Worm (Caenorhabditis elegans) whole organism, L1 larva: Measurements from ENCODE around the gene glp-1.

Source experiments
- aly-2 ChIP-seq: fragments of 150-350 bp; optimal IDR thresholded peaks from 2 replicates; lab custom pipeline; 2014; ENCODE audit warnings: missing biosample characterization, missing genetic modification characterization
- blmp-1 ChIP-seq: fragments of 150-350 bp; optimal IDR thresholded peaks from 2 replicates; lab custom pipeline; 2014; ENCODE audit warnings: missing biosample characterization, missing genetic modification characterization
- ces-1 ChIP-seq: fragments of 150-350 bp; optimal IDR thresholded peaks from 2 replicates; lab custom pipeline; 2014; ENCODE audit warnings: missing biosample characterization, missing genetic modification reagents, missing genetic modification characterization
- fos-1 ChIP-seq: fragments of 150-350 bp; optimal IDR thresholded peaks from 2 replicates; lab custom pipeline; 2014; ENCODE audit warnings: missing biosample characterization, missing genetic modification characterization
- lsy-2 ChIP-seq, 2 experiments: fragments of 150-350 bp; optimal IDR thresholded peaks; 2 replicates each; lab custom pipeline; 2014; ENCODE audit warnings: missing biosample characterization in 2 of 2, missing genetic modification characterization in 2 of 2
- unc-62 ChIP-seq: fragments of 150-350 bp; optimal IDR thresholded peaks from 2 replicates; lab custom pipeline; 2014; ENCODE audit warnings: missing biosample characterization, missing genetic modification reagents, missing genetic modification characterization

DNA sequence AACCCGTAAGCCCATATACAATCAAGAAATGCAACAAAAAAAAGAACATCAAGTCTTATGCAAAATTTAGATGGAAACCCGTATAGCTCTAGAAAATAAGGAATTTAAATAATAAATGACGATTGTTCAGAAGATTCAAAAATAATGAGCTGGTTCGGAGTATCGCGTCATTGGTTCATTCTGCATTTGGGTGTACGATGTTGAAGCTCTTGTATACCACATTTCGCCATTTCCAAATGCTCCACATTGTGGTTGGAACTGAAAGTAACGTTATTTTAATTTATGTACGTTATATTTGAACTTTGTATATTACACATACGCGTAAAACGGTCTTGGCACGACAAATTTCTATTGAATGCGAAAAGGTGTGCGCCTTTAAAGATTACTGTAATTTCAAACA lies 31.8 kb upstream of the glp-1 start:
- TF ChIP-seq aly-2 (tag; lab: Kevin White, UChicago) (peak; percentile 72), fos-1 (tag; lab: Kevin White, UChicago) (no peak), unc-62 (GFP tag; lab: Kevin White, UChicago) (no peak), lsy-2 (tag; optimal IDR thresholded peaks at IDR 0.05; lab: Kevin White, UChicago) (no peak), ces-1 (GFP tag; lab: Kevin White, UChicago) (no peak), blmp-1 (no peak)
